Worm (Caenorhabditis elegans) whole organism, L2 larva: Measurements from ENCODE around the gene max-2.

Experiments
- aly-2 ChIP-seq: fragments of 150-350 bp; optimal IDR thresholded peaks from 2 replicates; lab custom pipeline; 2014; ENCODE audit warnings: missing biosample characterization, missing genetic modification characterization
- ama-1 ChIP-seq: fragments of 150-350 bp; optimal IDR thresholded peaks from 2 replicates; lab custom pipeline; 2018; ENCODE audit warnings: inconsistent platforms
- dmd-4 ChIP-seq: sonication (generic microtip); optimal IDR thresholded peaks from 2 replicates; lab custom pipeline; 2017; ENCODE audit warnings: missing biosample characterization, missing genetic modification characterization
- gmeb-1 ChIP-seq: fragments of 150-350 bp; optimal IDR thresholded peaks from 2 replicates; lab custom pipeline; 2014; ENCODE audit warnings: missing biosample characterization, missing genetic modification characterization
- mdl-1 ChIP-seq, 2 experiments: fragments of 150-350 bp in 1 of 2; sonication (generic microtip) in 1 of 2; optimal IDR thresholded peaks; 2 replicates each; lab custom pipeline; 2017; ENCODE audit warnings: missing biosample characterization in 2 of 2, missing genetic modification characterization in 2 of 2
- nhr-6 ChIP-seq: fragments of 150-350 bp; optimal IDR thresholded peaks from 2 replicates; lab custom pipeline; 2014; ENCODE audit warnings: missing biosample characterization, missing genetic modification characterization
- peb-1 ChIP-seq: fragments of 150-350 bp; optimal IDR thresholded peaks from 2 replicates; lab custom pipeline; 2014; ENCODE audit warnings: missing biosample characterization, missing genetic modification characterization
- skn-1 ChIP-seq: sonication (generic microtip); optimal IDR thresholded peaks from 2 replicates; lab custom pipeline; 2017; ENCODE audit warnings: missing biosample characterization, missing genetic modification characterization
- unc-62 ChIP-seq: fragments of 150-350 bp; optimal IDR thresholded peaks from 2 replicates; lab custom pipeline; 2014; ENCODE audit warnings: missing biosample characterization, missing genetic modification reagents, missing genetic modification characterization
- ztf-11 ChIP-seq: sonication (generic microtip); optimal IDR thresholded peaks from 2 replicates; lab custom pipeline; 2017; ENCODE audit warnings: missing biosample characterization, missing genetic modification characterization

- TF ChIP-seq nhr-6 (tag; lab: Kevin White, UChicago) (no peak), ama-1 (lab: Kevin White, UChicago) (no peak), unc-62 (GFP tag; lab: Kevin White, UChicago) (no peak), ztf-11 (tag; lab: Kevin White, UChicago) (no peak), peb-1 (tag; lab: Kevin White, UChicago) (no peak), skn-1 (tag; lab: Kevin White, UChicago) (no peak), mdl-1 (tag; optimal IDR thresholded peaks at IDR 0.05; lab: Kevin White, UChicago) (no peak), gmeb-1 (no peak), dmd-4 (tag; lab: Kevin White, UChicago) (no peak), aly-2 (tag; lab: Kevin White, UChicago) (no peak)
Observed at ce11 chrII:13056580-13056979, 30.9 kb upstream of the max-2 start, which contains the start of gene zyx-1.
